Worm (Caenorhabditis elegans): ENCODE results near the gene Y17D7C.1.

- TF ChIP-seq fkh-10 (GFP tag; optimal IDR thresholded peaks at IDR 0.05) (no peak), mml-1 (tag; optimal IDR thresholded peaks at IDR 0.05) (no peak), pha-4 (tag; optimal IDR thresholded peaks at IDR 0.05) (no peak), zag-1 (tag; optimal IDR thresholded peaks at IDR 0.05) (no peak), nhr-43 (tag; optimal IDR thresholded peaks at IDR 0.05; ENCODE audit: poor library complexity, severe bottlenecking) (no peak), ZK546.5 (tag; optimal IDR thresholded peaks at IDR 0.05) (no peak), pqm-1 (tag; optimal IDR thresholded peaks at IDR 0.05) (no peak), nhr-77 (tag; optimal IDR thresholded peaks at IDR 0.05) (no peak), nhr-11 (tag; optimal IDR thresholded peaks at IDR 0.05) (no peak), nhr-237 (tag; optimal IDR thresholded peaks at IDR 0.05) (no peak), snpc-4 (tag; optimal IDR thresholded peaks at IDR 0.05) (no peak), ztf-11 (tag; optimal IDR thresholded peaks at IDR 0.05) (no peak), skn-1 (tag; optimal IDR thresholded peaks at IDR 0.05) (no peak), nhr-76 (tag; optimal IDR thresholded peaks at IDR 0.05) (no peak)
Observed at ce11 chrV:18729324-18729924, 23.1 kb downstream of the Y17D7C.1 start, which contains the start of gene asp-19.
